Fruit fly (Drosophila melanogaster) whole organism, embryonic: ENCODE data around the gene CG33795.

ENCODE experiments used
- Atf6 ChIP-seq: fragments of 200-800 bp; sonication (Bioruptor generic); IDR thresholded peaks from 2 replicates; pipeline ENCODE4 v1.3.6; 2022; ENCODE audit warnings: missing biosample characterization, missing genetic modification characterization
- Bgb ChIP-seq: fragments of 200-800 bp; sonication (Bioruptor generic); IDR thresholded peaks from 2 replicates; pipeline ENCODE4 v1.3.6; 2022; ENCODE audit warnings: missing biosample characterization, missing genetic modification characterization; ENCODE audit not compliant: partially characterized antibody
- Bteb2 ChIP-seq: fragments of 200-800 bp; sonication (Bioruptor generic); optimal IDR thresholded peaks from 2 replicates; lab custom pipeline; 2016; ENCODE audit warnings: missing biosample characterization, missing genetic modification characterization
- CG10462 ChIP-seq: fragments of 200-800 bp; sonication (Bioruptor generic); optimal IDR thresholded peaks from 2 replicates; lab custom pipeline; 2016; ENCODE audit warnings: missing biosample characterization, missing genetic modification characterization
- CG10654 ChIP-seq: fragments of 200-800 bp; sonication (Bioruptor generic); optimal IDR thresholded peaks from 2 replicates; lab custom pipeline; 2016; ENCODE audit warnings: missing biosample characterization, missing genetic modification characterization
- CG12236 ChIP-seq: fragments of 200-800 bp; sonication (Bioruptor generic); optimal IDR thresholded peaks from 2 replicates; lab custom pipeline; 2016; ENCODE audit warnings: missing biosample characterization, missing genetic modification characterization
- CG13287 ChIP-seq: fragments of 200-800 bp; sonication (Bioruptor generic); IDR thresholded peaks from 2 replicates; pipeline ENCODE4 v1.3.6; 2022; ENCODE audit warnings: missing biosample characterization, missing genetic modification characterization; ENCODE audit not compliant: partially characterized antibody
- CG14965 ChIP-seq: fragments of 200-800 bp; sonication (Bioruptor generic); optimal IDR thresholded peaks from 2 replicates; lab custom pipeline; 2016; ENCODE audit warnings: missing biosample characterization, missing genetic modification characterization, borderline replicate concordance
- CG1529 ChIP-seq: fragments of 200-800 bp; sonication (Bioruptor generic); optimal IDR thresholded peaks from 3 replicates; lab custom pipeline; 2018; ENCODE audit warnings: missing biosample characterization, missing genetic modification characterization
- CG18599 ChIP-seq: fragments of 200-800 bp; sonication (Bioruptor generic); optimal IDR thresholded peaks from 3 replicates; lab custom pipeline; 2017; ENCODE audit warnings: missing biosample characterization, missing genetic modification characterization, mild to moderate bottlenecking, moderate library complexity, missing genetic modification reagents
- CG2120 ChIP-seq: fragments of 200-800 bp; sonication (Bioruptor generic); optimal IDR thresholded peaks from 3 replicates; lab custom pipeline; 2016; ENCODE audit warnings: missing biosample characterization, missing genetic modification characterization
- CG2678 ChIP-seq: fragments of 200-800 bp; sonication (Bioruptor generic); optimal IDR thresholded peaks from 3 replicates; lab custom pipeline; 2019; ENCODE audit warnings: missing biosample characterization, mild to moderate bottlenecking, missing genetic modification characterization, moderate library complexity
- CG3838 ChIP-seq: fragments of 200-800 bp; sonication (Bioruptor generic); optimal IDR thresholded peaks from 3 replicates; lab custom pipeline; 2016; ENCODE audit warnings: missing biosample characterization, missing genetic modification characterization
- CG4730 ChIP-seq: fragments of 200-800 bp; sonication (Bioruptor generic); IDR thresholded peaks from 2 replicates; pipeline ENCODE4 v1.3.6; 2022; ENCODE audit warnings: missing biosample characterization, missing genetic modification characterization
- CG6175 ChIP-seq: fragments of 200-800 bp; sonication (Bioruptor generic); IDR thresholded peaks from 3 replicates; pipeline ENCODE4 v1.3.6; 2022; ENCODE audit warnings: missing biosample characterization, missing genetic modification characterization
- CG6813 ChIP-seq: fragments of 200-800 bp; sonication (Bioruptor generic); optimal IDR thresholded peaks from 2 replicates; lab custom pipeline; 2017; ENCODE audit warnings: missing biosample characterization, missing genetic modification characterization, mild to moderate bottlenecking, moderate library complexity, missing genetic modification reagents
- CG7745 ChIP-seq: fragments of 200-800 bp; sonication (Bioruptor generic); optimal IDR thresholded peaks from 2 replicates; lab custom pipeline; 2018; ENCODE audit warnings: missing biosample characterization, mild to moderate bottlenecking, missing genetic modification characterization, moderate library complexity
- CG7987 ChIP-seq: fragments of 200-800 bp; sonication (Bioruptor generic); optimal IDR thresholded peaks from 2 replicates; lab custom pipeline; 2018; ENCODE audit warnings: missing biosample characterization, mild to moderate bottlenecking, missing genetic modification characterization, moderate library complexity
- CHES-1-like ChIP-seq: fragments of 200-800 bp; sonication (Bioruptor generic); optimal IDR thresholded peaks from 2 replicates; lab custom pipeline; 2016; ENCODE audit warnings: missing biosample characterization, missing genetic modification characterization
- Drgx ChIP-seq: fragments of 200-800 bp; sonication (Bioruptor generic); IDR thresholded peaks from 2 replicates; pipeline ENCODE4 v1.3.6; 2022; ENCODE audit warnings: missing biosample characterization, missing genetic modification characterization
- Fer2 ChIP-seq: fragments of 200-800 bp; sonication (Bioruptor generic); optimal IDR thresholded peaks from 2 replicates; lab custom pipeline; 2018; ENCODE audit warnings: missing biosample characterization, mild to moderate bottlenecking, missing genetic modification characterization, moderate library complexity
- HLH54F ChIP-seq: fragments of 200-800 bp; sonication (Bioruptor generic); optimal IDR thresholded peaks from 3 replicates; lab custom pipeline; 2016; ENCODE audit warnings: missing biosample characterization, missing genetic modification characterization
- Hmr ChIP-seq: fragments of 200-800 bp; sonication (Bioruptor generic); optimal IDR thresholded peaks from 3 replicates; lab custom pipeline; 2017; ENCODE audit warnings: mild to moderate bottlenecking, missing biosample characterization, missing genetic modification reagents, missing genetic modification characterization
- Hr39 ChIP-seq: fragments of >200 bp; optimal IDR thresholded peaks from 2 replicates; lab custom pipeline; 2017
- Hr78 ChIP-seq, 2 experiments: fragments of 200-800 bp in 1 of 2; fragments of >200 bp in 1 of 2; sonication (Bioruptor generic) in 1 of 2; optimal IDR thresholded peaks; 2 replicates each; lab custom pipeline; 2017 to 2019; ENCODE audit warnings: missing biosample characterization in 2 of 2, missing genetic modification characterization in 2 of 2, mild to moderate bottlenecking in 1 of 2, moderate library complexity in 1 of 2
- Pdp1 ChIP-seq, 2 experiments: fragments of 200-800 bp; sonication (Bioruptor generic); optimal IDR thresholded peaks; 3 replicates each; lab custom pipeline; 2016; ENCODE audit warnings: missing biosample characterization in 2 of 2, missing genetic modification characterization in 2 of 2, mild to moderate bottlenecking in 1 of 2, moderate library complexity in 1 of 2
- Ptx1 ChIP-seq: fragments of 200-800 bp; sonication (Bioruptor generic); IDR thresholded peaks from 2 replicates; pipeline ENCODE4 v1.3.6; 2022; ENCODE audit warnings: missing biosample characterization, missing genetic modification characterization
- ap ChIP-seq: fragments of 200-800 bp; sonication (Bioruptor generic); IDR thresholded peaks from 2 replicates; pipeline ENCODE4 v1.3.6; 2022; ENCODE audit warnings: missing biosample characterization, missing genetic modification characterization
- bbx ChIP-seq: fragments of 200-800 bp; sonication (Bioruptor generic); IDR thresholded peaks from 2 replicates; pipeline ENCODE4 v1.3.6; 2022; ENCODE audit warnings: missing biosample characterization, missing genetic modification characterization; ENCODE audit not compliant: partially characterized antibody
- br ChIP-seq: fragments of >200 bp; optimal IDR thresholded peaks from 2 replicates; lab custom pipeline; 2017
- croc ChIP-seq: fragments of 200-800 bp; sonication (Bioruptor generic); conservative IDR thresholded peaks from 3 replicates; pipeline ENCODE4 v1.3.6; 2022; ENCODE audit warnings: missing biosample characterization, missing genetic modification characterization
- crol ChIP-seq: fragments of 200-800 bp; sonication (Bioruptor generic); IDR thresholded peaks from 2 replicates; pipeline ENCODE4 v1.3.6; 2022; ENCODE audit warnings: missing biosample characterization, missing genetic modification characterization
- danr ChIP-seq: fragments of 200-800 bp; sonication (Bioruptor generic); IDR thresholded peaks from 2 replicates; pipeline ENCODE4 v1.3.6; 2022; ENCODE audit warnings: missing biosample characterization, missing genetic modification characterization
- en ChIP-seq: fragments of 200-800 bp; sonication (Bioruptor generic); optimal IDR thresholded peaks from 2 replicates; lab custom pipeline; 2016; ENCODE audit warnings: missing biosample characterization, missing genetic modification characterization
- esg ChIP-seq: fragments of 200-800 bp; sonication (Bioruptor generic); conservative IDR thresholded peaks from 2 replicates; pipeline ENCODE4 v1.3.6; 2022; ENCODE audit warnings: missing biosample characterization, missing genetic modification characterization
- ewg ChIP-seq: fragments of 200-800 bp; sonication (Bioruptor generic); optimal IDR thresholded peaks from 3 replicates; lab custom pipeline; 2017; ENCODE audit warnings: mild to moderate bottlenecking, missing biosample characterization, missing genetic modification reagents, missing genetic modification characterization
- fd64A ChIP-seq: fragments of 200-800 bp; sonication (Bioruptor generic); optimal IDR thresholded peaks from 3 replicates; lab custom pipeline; 2018; ENCODE audit warnings: missing biosample characterization, mild to moderate bottlenecking, missing genetic modification characterization
- jigr1 ChIP-seq: fragments of 200-800 bp; sonication (Bioruptor generic); IDR thresholded peaks from 3 replicates; pipeline ENCODE4 v1.3.6; 2022; ENCODE audit warnings: missing biosample characterization, missing genetic modification characterization
- oc ChIP-seq: fragments of 200-800 bp; sonication (Bioruptor generic); optimal IDR thresholded peaks from 2 replicates; lab custom pipeline; 2018; ENCODE audit warnings: missing biosample characterization, mild to moderate bottlenecking, missing genetic modification characterization, moderate library complexity
- otp ChIP-seq: fragments of 200-800 bp; sonication (Bioruptor generic); IDR thresholded peaks from 3 replicates; pipeline ENCODE4, ENCODE4 v1.3.6; 2022; ENCODE audit warnings: missing biosample characterization, missing genetic modification characterization
- rib ChIP-seq: fragments of 200-800 bp; sonication (Bioruptor generic); IDR thresholded peaks from 2 replicates; pipeline ENCODE4 v1.3.6; 2022; ENCODE audit warnings: missing biosample characterization, missing genetic modification characterization
- shn ChIP-seq: fragments of 200-800 bp; sonication (Bioruptor generic); optimal IDR thresholded peaks from 3 replicates; lab custom pipeline; 2016; ENCODE audit warnings: missing biosample characterization, missing genetic modification characterization
- sim ChIP-seq: fragments of 200-800 bp; sonication (Bioruptor generic); IDR thresholded peaks from 2 replicates; pipeline ENCODE4 v1.3.6; 2022; ENCODE audit warnings: missing biosample characterization, missing genetic modification characterization
- sug ChIP-seq: fragments of 200-800 bp; optimal IDR thresholded peaks from 2 replicates; lab custom pipeline; 2019; ENCODE audit warnings: missing biosample characterization, mild to moderate bottlenecking, missing genetic modification characterization, moderate library complexity
- tup ChIP-seq: fragments of 200-800 bp; sonication (Bioruptor generic); optimal IDR thresholded peaks from 2 replicates; lab custom pipeline; 2016; ENCODE audit warnings: missing biosample characterization, mild to moderate bottlenecking, missing genetic modification characterization, moderate library complexity
- tx ChIP-seq: fragments of 200-800 bp; sonication (Bioruptor generic); optimal IDR thresholded peaks from 2 replicates; lab custom pipeline; 2016; ENCODE audit warnings: missing biosample characterization, missing genetic modification characterization
- vnd ChIP-seq: fragments of 200-800 bp; sonication (Bioruptor generic); IDR thresholded peaks from 3 replicates; pipeline ENCODE4 v1.3.6; 2022; ENCODE audit warnings: missing biosample characterization, missing genetic modification characterization; ENCODE audit not compliant: partially characterized antibody
- wor ChIP-seq: fragments of 200-800 bp; sonication (Bioruptor generic); IDR thresholded peaks from 2 replicates; pipeline ENCODE4 v1.3.6; 2022; ENCODE audit warnings: missing biosample characterization, missing genetic modification characterization
- z ChIP-seq: fragments of 200-800 bp; sonication (Bioruptor generic); IDR thresholded peaks from 3 replicates; pipeline ENCODE4 v1.3.6; 2022; ENCODE audit warnings: missing biosample characterization, missing genetic modification characterization

CG33795 gene

dm6 chr3L:16161847-16162556 is 9.2 kb downstream of the CG33795 start (continued):
- TF ChIP-seq Bgb: no peak
- peak; percentile 52 for TF ChIP-seq CG12236 (GFP tag; lab: Kevin White, UChicago)
- TF ChIP-seq ap (GFP tag; lab: Robert Waterston, UW): no peak; the same call in 1 of the 2 replicates
- peak; percentile 59 for TF ChIP-seq esg (GFP tag; lab: Robert Waterston, UW)
- TF ChIP-seq tup (GFP tag; lab: Kevin White, UChicago): no peak
- peak; percentile 51 for TF ChIP-seq ewg (GFP tag; lab: Kevin White, UChicago)
- peak; percentile 25 for TF ChIP-seq CG10654 (GFP tag; lab: Kevin White, UChicago)
- 0 out of 2 replicates have a peak, but pooled peaks have one; percentile 41 for TF ChIP-seq rib (GFP tag; lab: Robert Waterston, UW)
- 0 out of 3 replicates have a peak, but pooled peaks have one; percentile 20 for TF ChIP-seq vnd (GFP tag; lab: Robert Waterston, UW)
- TF ChIP-seq br (lab: Kevin White, UChicago): no peak
- peak; percentile 90 for TF ChIP-seq CG2120 (GFP tag; lab: Kevin White, UChicago)
- peak; percentile 91 for TF ChIP-seq CG18599 (GFP tag; lab: Kevin White, UChicago)
- no peak for TF ChIP-seq otp (GFP tag; lab: Robert Waterston, UW)
- peak; percentile 72 for TF ChIP-seq Atf6 (GFP tag; lab: Robert Waterston, UW)
- peak; percentile 69 for TF ChIP-seq CG6813 (GFP tag; lab: Kevin White, UChicago)
- peak; percentile 43 to 62 for TF ChIP-seq Pdp1 (GFP tag; optimal IDR thresholded peaks at IDR 0.05; lab: Kevin White, UChicago)
- no peak for TF ChIP-seq CG3838 (GFP tag; lab: Kevin White, UChicago)
- TF ChIP-seq CHES-1-like (GFP tag; lab: Kevin White, UChicago): peak; percentile 64
- TF ChIP-seq CG14965 (GFP tag; lab: Kevin White, UChicago): no peak
- no peak for TF ChIP-seq bbx (GFP tag; lab: Robert Waterston, UW)
- peak; percentile 55 for TF ChIP-seq Bteb2 (GFP tag; lab: Kevin White, UChicago)
- TF ChIP-seq en (GFP tag; lab: Kevin White, UChicago): no peak
- peak; percentile 65; the same call in 1 of the 3 replicates for TF ChIP-seq CG6175 (GFP tag; lab: Robert Waterston, UW)
- TF ChIP-seq tx (GFP tag; lab: Kevin White, UChicago): peak; percentile 40
- no peak for TF ChIP-seq Hr39 (lab: Kevin White, UChicago)
- TF ChIP-seq sug (tag; lab: Kevin White, UChicago): peak; percentile 65
- peak; percentile 84 for TF ChIP-seq crol (GFP tag; lab: Robert Waterston, UW)
- TF ChIP-seq Fer2: peak; percentile 63
- peak; percentile 74 for TF ChIP-seq HLH54F (GFP tag; lab: Kevin White, UChicago)
- peak; percentile 82 for TF ChIP-seq Hmr
- peak in 1 of 2 experiments; percentile 49 for TF ChIP-seq Hr78 (GFP tag; optimal IDR thresholded peaks at IDR 0.05; lab: Kevin White, UChicago)
- TF ChIP-seq CG7987 (GFP tag; lab: Kevin White, UChicago): no peak
- no peak for TF ChIP-seq fd64A
- TF ChIP-seq Drgx: peak; percentile 69
- peak; percentile 24; the same call in 1 of the 2 replicates for TF ChIP-seq sim
- peak; percentile 20; the same call in 1 of the 2 replicates for TF ChIP-seq CG13287 (GFP tag; lab: Robert Waterston, UW)
- peak; percentile 58 for TF ChIP-seq Ptx1 (GFP tag; lab: Robert Waterston, UW)
- TF ChIP-seq CG7745 (tag; lab: Kevin White, UChicago): no peak
- peak; percentile 11; the same call in 1 of the 2 replicates for TF ChIP-seq danr
- TF ChIP-seq jigr1 (GFP tag; lab: Robert Waterston, UW): no peak
- TF ChIP-seq croc (GFP tag; lab: Robert Waterston, UW): peak; percentile 29; the same call in 2 of the 3 replicates
- TF ChIP-seq shn (GFP tag; lab: Kevin White, UChicago): peak; percentile 59
- peak; percentile 68 for TF ChIP-seq CG1529
- TF ChIP-seq wor (GFP tag; lab: Robert Waterston, UW): no peak
- peak; percentile 90 for TF ChIP-seq CG2678 (tag; lab: Kevin White, UChicago)
- TF ChIP-seq CG10462 (GFP tag; lab: Kevin White, UChicago): peak; percentile 7
- no peak for TF ChIP-seq z (GFP tag; lab: Robert Waterston, UW)
- TF ChIP-seq oc (tag; lab: Kevin White, UChicago): peak; percentile 33
- TF ChIP-seq CG4730 (GFP tag; lab: Robert Waterston, UW): peak; percentile 52
